Worm (Caenorhabditis elegans) whole organism, mixed stage, embryonic: Measurements from ENCODE around the gene algn-9.

Experiments used
- elt-3 ChIP-seq: fragments of 150-350 bp; optimal IDR thresholded peaks from 2 replicates; lab custom pipeline; 2014; ENCODE audit warnings: missing biosample characterization, missing genetic modification characterization
- mep-1 ChIP-seq: fragments of 150-350 bp; optimal IDR thresholded peaks from 2 replicates; lab custom pipeline; 2017; ENCODE audit warnings: missing biosample characterization, missing genetic modification reagents, missing genetic modification characterization, inconsistent platforms
- nhr-237 ChIP-seq: fragments of 150-350 bp; optimal IDR thresholded peaks from 2 replicates; lab custom pipeline; 2014; ENCODE audit warnings: missing biosample characterization, missing genetic modification characterization
- nhr-76 ChIP-seq: sonication (generic microtip); optimal IDR thresholded peaks from 2 replicates; lab custom pipeline; 2017; ENCODE audit warnings: missing biosample characterization, missing genetic modification characterization
- snpc-4 ChIP-seq: fragments of 150-350 bp; optimal IDR thresholded peaks from 2 replicates; lab custom pipeline; 2014; ENCODE audit warnings: missing biosample characterization, missing genetic modification characterization
- ztf-11 ChIP-seq: fragments of 150-350 bp; optimal IDR thresholded peaks from 2 replicates; lab custom pipeline; 2014; ENCODE audit warnings: missing biosample characterization, missing genetic modification characterization

- no peak for TF ChIP-seq elt-3 (tag; lab: Kevin White, UChicago)
- TF ChIP-seq snpc-4 (tag; lab: Kevin White, UChicago): no peak
- TF ChIP-seq nhr-76: no peak
- peak; percentile 21 for TF ChIP-seq mep-1 (tag; lab: Kevin White, UChicago)
- peak; percentile 52 for TF ChIP-seq nhr-237
- TF ChIP-seq ztf-11: peak; percentile 16
These were observed 42.1 kb upstream of the algn-9 start, which contains the start of gene pro-1 for ce11 chrII:10541923-10542486.
